Worm (Caenorhabditis elegans): ENCODE results near the gene ttr-57.

Gene ttr-57

DNA sequence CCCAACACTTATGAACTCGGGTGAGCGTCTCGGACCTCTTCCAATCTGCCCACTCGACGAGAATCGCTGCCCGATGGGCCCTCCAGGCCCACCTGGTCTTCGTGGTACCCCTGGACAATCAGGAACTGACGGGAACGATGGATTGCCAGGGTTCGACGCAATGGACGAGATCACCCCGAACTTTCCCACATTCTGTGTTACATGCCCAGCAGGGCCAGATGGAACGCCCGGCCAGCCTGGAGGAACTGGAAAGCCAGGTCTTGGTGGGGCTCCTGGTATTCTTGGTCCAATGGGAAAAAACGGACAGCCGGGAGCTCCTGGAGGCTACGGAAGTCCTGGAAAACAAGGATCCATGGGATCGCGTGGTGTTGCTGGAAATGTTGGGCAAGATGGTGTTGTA is 4.2 kb upstream of the ttr-57 start:
- no peak for TF ChIP-seq unc-62 (GFP tag; optimal IDR thresholded peaks at IDR 0.05)

DNA sequence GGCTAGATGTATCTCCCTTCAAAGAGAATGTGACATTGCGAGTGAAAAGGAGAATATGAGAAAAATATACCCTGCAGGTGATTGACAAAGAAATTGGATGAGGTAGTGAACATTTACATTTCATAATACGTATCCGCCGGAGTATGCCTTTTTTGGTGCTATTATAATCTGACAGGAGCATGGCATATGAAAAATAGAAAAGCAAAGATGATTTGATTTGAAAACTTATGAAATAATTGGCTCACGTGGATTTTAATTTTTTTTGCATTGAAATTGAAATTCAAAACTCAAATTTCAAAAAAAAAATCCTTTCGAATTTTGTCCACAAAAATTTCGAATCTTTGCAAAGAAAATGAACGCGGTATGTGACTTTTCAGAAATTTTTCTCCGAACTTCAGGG is 1.9 kb upstream of the ttr-57 start, which contains the start of gene ttr-11:
ttr-11 (plus strand) TSS at position 301 of the 400 bp plus-strand sequence.
- TF ChIP-seq unc-62 (GFP tag; optimal IDR thresholded peaks at IDR 0.05): no peak

DNA sequence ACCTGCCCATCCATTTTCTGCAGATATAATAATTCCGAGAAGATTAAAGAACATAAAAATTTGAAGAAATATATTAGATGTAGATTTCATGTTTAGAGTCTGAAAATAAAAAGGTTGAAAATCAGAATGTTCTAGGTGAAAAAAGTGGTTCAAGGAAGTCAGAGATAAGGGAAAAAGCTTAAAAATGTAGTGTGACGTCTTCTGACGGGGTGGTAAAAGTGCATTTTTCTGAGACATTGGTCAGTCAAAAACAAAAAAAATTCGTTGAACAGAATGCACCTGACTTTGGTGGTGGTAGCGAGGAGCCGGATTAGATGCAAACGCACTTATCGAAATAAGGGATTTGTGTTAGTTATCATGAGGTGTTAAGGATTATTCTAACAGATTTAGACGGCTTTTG is 1.7 kb downstream of the ttr-57 start, which contains the start of gene F46B3.23:
F46B3.23 (minus strand) TSS at position 101 of the 400 bp plus-strand sequence.
- TF ChIP-seq unc-62 (GFP tag; optimal IDR thresholded peaks at IDR 0.05): no peak

- no peak for TF ChIP-seq unc-62 (GFP tag; optimal IDR thresholded peaks at IDR 0.05)
Observed at ce11 chrV:20608688-20609087, 3.8 kb downstream of the ttr-57 start, which contains the start of gene ttr-12. TSS of gene ttr-12 (minus strand) at chrV:20608788.

DNA sequence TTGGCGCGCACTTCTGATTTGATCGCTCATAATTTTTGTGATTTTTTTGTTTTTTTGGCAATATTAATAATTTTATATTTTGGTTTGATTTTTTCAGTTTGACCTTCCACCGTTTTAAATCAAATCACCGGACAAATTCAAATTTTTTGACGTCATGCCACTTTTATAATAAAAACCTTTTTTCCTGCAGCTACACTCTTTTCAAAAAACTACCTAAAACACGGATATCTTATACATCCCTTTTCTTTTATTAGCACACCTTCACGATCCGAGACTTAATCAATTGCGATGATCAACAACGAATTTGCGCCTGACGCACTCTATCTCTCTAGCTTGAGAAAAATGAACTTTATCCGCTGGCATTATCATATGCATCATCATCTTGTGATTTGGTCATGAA is 4.6 kb downstream of the ttr-57 start, which contains the start of gene grd-2:
grd-2 (plus strand) TSS at position 301 of the 400 bp plus-strand sequence.
- no peak for TF ChIP-seq unc-62 (GFP tag; optimal IDR thresholded peaks at IDR 0.05)

- TF ChIP-seq unc-62 (GFP tag; optimal IDR thresholded peaks at IDR 0.05): no peak
Observed at ce11 chrV:20618632-20619031, 13.7 kb downstream of the ttr-57 start, which contains the start of gene F46B3.7. TSS of gene F46B3.7 (minus strand) at chrV:20618732.

ce11 chrV:20623060-20623459 is 18.2 kb downstream of the ttr-57 start, which contains the start of gene F46B3.8:
TSS of gene F46B3.8 (minus strand) at chrV:20623160.
- no peak for TF ChIP-seq unc-62 (GFP tag; optimal IDR thresholded peaks at IDR 0.05)

- TF ChIP-seq unc-62 (GFP tag; optimal IDR thresholded peaks at IDR 0.05): no peak
Observed at ce11 chrV:20625260-20625659, 20.4 kb downstream of the ttr-57 start.

DNA sequence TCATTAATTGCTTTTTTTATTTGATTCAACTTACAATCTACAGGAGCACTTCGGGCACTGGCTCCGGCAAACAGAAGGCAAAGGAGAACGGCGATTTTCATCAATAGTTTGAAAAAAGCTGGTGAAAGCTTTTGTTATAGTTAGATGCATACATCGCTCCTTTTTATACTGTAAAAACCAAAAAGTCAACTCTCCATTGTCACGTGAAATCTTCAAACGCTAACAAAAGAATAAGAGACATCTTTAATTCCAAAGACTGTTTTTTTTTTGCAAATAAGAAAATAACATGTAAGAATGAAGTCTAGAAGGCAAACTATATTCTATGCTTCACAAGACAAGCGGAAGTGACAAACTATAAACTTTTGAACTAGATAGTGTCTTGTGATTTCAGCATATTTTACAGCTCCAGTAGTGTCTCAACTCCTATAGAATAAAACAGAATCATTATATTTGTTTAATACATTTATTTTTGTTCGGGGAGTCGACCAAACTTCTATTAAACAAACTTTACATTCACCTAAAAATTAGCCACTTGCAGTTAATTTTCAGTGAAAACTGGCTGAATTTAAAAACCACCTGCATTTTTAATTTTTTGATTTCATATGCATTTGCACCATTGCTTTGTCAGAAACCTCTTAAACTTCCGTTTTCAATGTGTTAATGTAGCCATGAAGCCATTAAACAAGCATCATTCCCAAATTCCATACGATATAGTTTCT is 21.3 kb downstream of the ttr-57 start, which contains the start of the genes F46B3.9 and srz-18:
F46B3.9 (minus strand) TSS at position 101 of the 719 bp plus-strand sequence.
srz-18 (plus strand) TSS at position 669 of the 719 bp plus-strand sequence.
- TF ChIP-seq unc-62 (GFP tag; optimal IDR thresholded peaks at IDR 0.05): no peak

- TF ChIP-seq unc-62 (GFP tag; optimal IDR thresholded peaks at IDR 0.05): no peak
Observed at ce11 chrV:20631255-20631654, 26.4 kb downstream of the ttr-57 start, which contains the start of gene F46B3.14. TSS of gene F46B3.14 (minus strand) at chrV:20631355.

DNA sequence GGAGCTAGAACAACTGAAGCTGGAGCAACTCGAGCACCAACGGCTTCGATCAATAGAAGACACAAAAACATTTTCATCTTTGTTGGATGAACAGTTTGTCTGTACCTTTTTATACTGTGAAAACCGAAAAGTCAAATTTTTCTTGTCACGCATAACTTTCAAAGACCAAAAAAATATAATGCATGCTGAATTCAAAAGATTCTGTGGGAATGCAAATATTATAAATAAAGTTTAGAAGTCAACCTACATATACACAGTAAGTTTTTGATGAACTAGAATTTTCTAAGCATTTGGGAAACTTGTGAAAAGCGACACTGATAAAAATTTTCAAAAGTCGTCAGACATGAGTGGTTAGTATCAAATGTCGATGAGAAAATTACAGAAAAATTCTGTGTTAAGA is 28.7 kb downstream of the ttr-57 start, which contains the start of gene F46B3.15:
F46B3.15 (minus strand) TSS at position 101 of the 400 bp plus-strand sequence.
- no peak for TF ChIP-seq unc-62 (GFP tag; optimal IDR thresholded peaks at IDR 0.05)

DNA sequence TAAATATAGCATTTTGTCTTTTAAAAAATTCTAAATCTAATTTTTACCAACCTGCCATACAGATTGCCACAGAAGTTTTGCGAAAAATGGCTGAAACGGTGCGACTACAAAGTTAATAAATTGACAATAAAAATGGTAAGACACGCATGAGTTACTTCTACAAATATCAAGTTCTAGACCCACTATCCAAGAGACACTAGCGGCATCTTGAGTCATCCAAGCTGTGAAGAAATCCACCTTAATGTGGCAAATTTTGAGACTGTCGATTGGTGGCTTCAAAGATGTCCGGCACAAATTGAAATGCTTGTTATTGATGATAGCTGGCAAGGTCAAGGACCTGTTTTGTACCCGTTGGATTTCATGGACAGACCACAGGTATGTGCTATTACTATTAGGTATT is 29.4 kb downstream of the ttr-57 start, which contains the start of gene F46B3.16:
F46B3.16 (plus strand) TSS at position 301 of the 400 bp plus-strand sequence.
- no peak for TF ChIP-seq unc-62 (GFP tag; optimal IDR thresholded peaks at IDR 0.05)

- no peak for TF ChIP-seq unc-62 (GFP tag; optimal IDR thresholded peaks at IDR 0.05)
Observed at ce11 chrV:20636855-20637254, 31.9 kb downstream of the ttr-57 start, which contains the start of gene ttr-13. TSS of gene ttr-13 (minus strand) at chrV:20636955.

DNA sequence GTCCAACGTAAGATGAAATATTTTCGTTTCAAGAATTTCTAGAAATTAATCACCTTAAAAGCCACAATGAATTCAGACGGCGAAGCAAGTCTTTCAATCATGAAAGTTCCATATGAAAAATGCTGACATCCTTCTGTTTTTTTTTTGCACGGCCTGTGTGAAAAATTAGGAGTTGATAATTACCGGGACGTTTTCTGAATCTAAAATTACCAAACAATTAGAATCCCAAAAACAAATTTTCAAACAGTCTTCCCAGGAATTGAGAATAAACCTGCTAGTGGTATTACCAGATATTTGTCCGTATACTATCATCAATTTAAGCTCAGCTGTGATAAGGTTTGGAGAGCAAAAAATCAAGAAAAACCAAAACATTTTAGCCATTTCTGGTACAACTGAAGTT is 33.4 kb downstream of the ttr-57 start, which contains the start of gene Y44A6B.3:
Y44A6B.3 (minus strand) TSS at position 101 of the 400 bp plus-strand sequence.
- TF ChIP-seq unc-62 (GFP tag; optimal IDR thresholded peaks at IDR 0.05): no peak

ce11 chrV:20639294-20639693 is 34.4 kb downstream of the ttr-57 start, which contains the start of gene srxa-14:
TSS of gene srxa-14 (plus strand) at chrV:20639594.
- no peak for TF ChIP-seq unc-62 (GFP tag; optimal IDR thresholded peaks at IDR 0.05)

- no peak for TF ChIP-seq unc-62 (GFP tag; optimal IDR thresholded peaks at IDR 0.05)
Observed at ce11 chrV:20641896-20642295, 37.0 kb downstream of the ttr-57 start, which contains the start of gene srxa-15. TSS of gene srxa-15 (plus strand) at chrV:20642196.
